Worm (Caenorhabditis elegans): ENCODE data around the gene sdz-20.

The sdz-20 gene

DNA sequence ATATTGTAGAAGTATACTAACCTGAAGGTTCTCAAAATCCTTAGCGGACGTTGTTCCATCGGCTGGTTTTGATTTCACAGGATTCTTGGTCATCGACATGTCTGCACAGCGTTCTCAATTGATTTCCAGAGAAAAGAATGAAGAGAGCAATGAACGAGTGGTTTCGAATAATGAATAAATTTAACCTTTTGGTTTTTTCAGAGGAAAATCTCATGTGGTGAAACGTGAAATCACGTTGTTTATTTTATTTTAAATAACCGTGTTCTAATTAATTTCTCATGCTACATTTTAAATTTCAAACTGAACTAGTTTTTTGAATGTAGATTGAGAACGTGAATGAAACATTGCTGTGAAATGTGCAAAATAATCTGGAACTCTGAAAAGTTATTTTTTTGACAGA, 46.3 kb downstream of the sdz-20 start, which contains the start of gene T03F6.6:
Gene T03F6.6, minus strand, starts transcription at position 101 of the 400 bp plus-strand sequence.
- TF ChIP-seq ZK185.1 (tag; optimal IDR thresholded peaks at IDR 0.05; ENCODE audit: poor library complexity, severe bottlenecking) (no peak), ztf-6 (GFP tag; IDR thresholded peaks at IDR 0.05) (no peak), zim-3 (tag; optimal IDR thresholded peaks at IDR 0.05) (no peak), let-607 (tag; optimal IDR thresholded peaks at IDR 0.05) (no peak), C17E4.6 (GFP tag; IDR thresholded peaks at IDR 0.05) (no peak), ztf-25 (GFP tag; IDR thresholded peaks at IDR 0.05) (no peak), him-1 (tag; optimal IDR thresholded peaks at IDR 0.05) (no peak), hlh-26 (GFP tag; conservative IDR thresholded peaks at IDR 0.05) (no peak), athp-1 (tag; optimal IDR thresholded peaks at IDR 0.05) (no peak), pha-4 (tag; optimal IDR thresholded peaks at IDR 0.05) (no peak), tbp1 (GFP tag; optimal IDR thresholded peaks at IDR 0.05) (no peak), madf-10 (tag; optimal IDR thresholded peaks at IDR 0.05) (no peak), attf-5 (GFP tag; optimal IDR thresholded peaks at IDR 0.05) (no peak), F33H1.4 (GFP tag; IDR thresholded peaks at IDR 0.05) (no peak), mes-4 (tag; optimal IDR thresholded peaks at IDR 0.05) (no peak), nhr-90 (tag; optimal IDR thresholded peaks at IDR 0.05) (no peak), lir-1 (GFP tag; conservative IDR thresholded peaks at IDR 0.05) (no peak), unc-62 (GFP tag; optimal IDR thresholded peaks at IDR 0.05) (no peak), F39B2.1 (GFP tag; IDR thresholded peaks at IDR 0.05) (no peak)

- TF ChIP-seq F39B2.1 (GFP tag; IDR thresholded peaks at IDR 0.05) (no peak), F37B4.10 (GFP tag; IDR thresholded peaks at IDR 0.05) (no peak), aptf-3 (GFP tag; IDR thresholded peaks at IDR 0.05) (no peak), somi-1 (GFP tag; optimal IDR thresholded peaks at IDR 0.05) (no peak), Y67H2A.10 (GFP tag; conservative IDR thresholded peaks at IDR 0.05) (no peak), ztf-28 (GFP tag; IDR thresholded peaks at IDR 0.05) (no peak), nhr-80 (tag; optimal IDR thresholded peaks at IDR 0.05) (no peak), let-607 (tag; optimal IDR thresholded peaks at IDR 0.05) (no peak), lag-1 (GFP tag; IDR thresholded peaks at IDR 0.05) (no peak)
Measured at ce11 chrIII:13380881-13381280, 47.0 kb downstream of the sdz-20 start.

DNA sequence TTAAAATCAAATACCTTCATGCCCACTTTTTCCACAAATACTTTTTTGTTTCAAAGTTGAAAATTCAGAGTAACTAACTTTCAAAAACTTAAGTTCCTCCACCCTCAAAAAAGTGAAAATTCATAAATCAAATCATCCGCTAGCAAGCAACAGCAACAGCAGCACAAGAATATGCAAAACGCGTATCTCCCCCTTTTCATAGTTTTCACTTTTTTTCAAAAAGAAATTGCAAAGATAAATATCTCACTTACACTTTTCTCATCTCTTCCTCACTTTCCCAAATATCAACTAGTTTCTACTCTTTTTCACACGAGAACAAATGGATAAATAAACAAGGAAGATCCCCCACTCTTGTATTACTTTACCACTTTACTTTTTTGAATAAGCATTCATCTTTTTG, 47.8 kb downstream of the sdz-20 start:
- TF ChIP-seq hlh-12 (tag; optimal IDR thresholded peaks at IDR 0.05) (no peak), repo-1 (tag; optimal IDR thresholded peaks at IDR 0.05) (no peak), ceh-58 (GFP tag; IDR thresholded peaks at IDR 0.05) (no peak), F23B12.7 (tag; optimal IDR thresholded peaks at IDR 0.05; ENCODE audit: insufficient read depth) (no peak), lag-1 (GFP tag; IDR thresholded peaks at IDR 0.05) (no peak), let-526 (GFP tag; IDR thresholded peaks at IDR 0.05) (no peak), rpc-1 (optimal IDR thresholded peaks at IDR 0.05) (no peak), rpc-1 (tag; optimal IDR thresholded peaks at IDR 0.05) (no peak), Y56A3A.18 (GFP tag; IDR thresholded peaks at IDR 0.05) (no peak), F49E8.2 (tag; optimal IDR thresholded peaks at IDR 0.05; ENCODE audit: insufficient read depth) (no peak), mes-4 (tag; optimal IDR thresholded peaks at IDR 0.05) (no peak), tbp1 (GFP tag; optimal IDR thresholded peaks at IDR 0.05) (no peak), K12H6.12 (tag; optimal IDR thresholded peaks at IDR 0.05) (no peak), Y53G8AR.9 (GFP tag; conservative IDR thresholded peaks at IDR 0.05) (no peak), zfh-2 (GFP tag; conservative IDR thresholded peaks at IDR 0.05) (no peak)

All from whole organism, young adult.